Worm (Caenorhabditis elegans) whole organism, early embryonic: ENCODE data around the gene srh-18.

Experiments
- B0310.2 ChIP-seq: sonication (generic microtip); optimal IDR thresholded peaks from 2 replicates; lab custom pipeline; 2016; ENCODE audit warnings: mild to moderate bottlenecking, missing genetic modification characterization, missing compliant biosample characterization
- F13C5.2 ChIP-seq: sonication (generic microtip); optimal IDR thresholded peaks from 2 replicates; lab custom pipeline; 2017; ENCODE audit warnings: mild to moderate bottlenecking, missing genetic modification characterization, inconsistent platforms, missing compliant biosample characterization
- ama-1 ChIP-seq: fragments of 150-350 bp; optimal IDR thresholded peaks from 2 replicates; lab custom pipeline; 2014
- ceh-13 ChIP-seq: fragments of 200-800 bp; sonication (Bioruptor generic); optimal IDR thresholded peaks from 2 replicates; lab custom pipeline; 2018; ENCODE audit warnings: mild to moderate bottlenecking, missing genetic modification characterization, missing compliant biosample characterization
- ceh-36 ChIP-seq: sonication (generic microtip); optimal IDR thresholded peaks from 2 replicates; lab custom pipeline; 2016; ENCODE audit warnings: missing genetic modification characterization, inconsistent platforms, missing compliant biosample characterization
- ets-7 ChIP-seq: sonication (generic microtip); optimal IDR thresholded peaks from 2 replicates; lab custom pipeline; 2016; ENCODE audit warnings: missing genotype, missing genetic modification characterization, missing compliant biosample characterization
- flt-1 ChIP-seq: fragments of 200-800 bp; sonication (Bioruptor generic); IDR thresholded peaks from 2 replicates; pipeline ENCODE4 v1.3.6; 2022; ENCODE audit warnings: missing genetic modification characterization, missing compliant biosample characterization
- hmbx-1 ChIP-seq: sonication (generic microtip); optimal IDR thresholded peaks from 2 replicates; lab custom pipeline; 2016; ENCODE audit warnings: mild to moderate bottlenecking, missing genetic modification characterization, missing compliant biosample characterization
- hnd-1 ChIP-seq: sonication (generic microtip); optimal IDR thresholded peaks from 2 replicates; lab custom pipeline; 2016; ENCODE audit warnings: missing genetic modification characterization, missing compliant biosample characterization
- sea-1 ChIP-seq: fragments of 200-800 bp; sonication (Bioruptor generic); conservative IDR thresholded peaks from 2 replicates; pipeline ENCODE4 v1.3.6; 2022; ENCODE audit warnings: missing genetic modification characterization, missing compliant biosample characterization
- tbx-11 ChIP-seq: fragments of 200-800 bp; sonication (Bioruptor generic); IDR thresholded peaks from 2 replicates; pipeline ENCODE4 v1.3.6; 2022; ENCODE audit warnings: missing genetic modification characterization, missing compliant biosample characterization
- tbx-37 ChIP-seq: fragments of 200-800 bp; sonication (Bioruptor generic); conservative IDR thresholded peaks from 2 replicates; pipeline ENCODE4 v1.3.6; 2022; ENCODE audit warnings: missing genetic modification reagents, missing genetic modification characterization, missing compliant biosample characterization

DNA sequence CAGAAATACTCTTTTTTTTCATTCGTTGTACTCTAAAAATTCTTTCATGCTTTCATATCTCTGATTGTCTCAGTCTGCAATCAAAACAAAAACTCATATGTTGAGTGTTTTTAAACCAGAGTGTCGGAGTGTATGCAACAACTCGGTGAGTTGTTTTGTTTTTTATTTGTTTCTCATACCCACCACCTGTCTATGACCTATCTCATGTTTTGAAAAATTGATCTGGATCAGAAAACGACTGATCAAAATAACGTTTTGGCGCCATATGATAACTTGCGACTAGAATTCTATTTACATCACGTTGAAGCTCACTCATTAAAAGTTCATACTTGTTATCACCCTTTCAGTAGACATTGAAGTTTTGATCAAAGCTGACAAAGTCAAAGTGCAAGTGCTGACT lies 19.5 kb upstream of the srh-18 start:
- TF ChIP-seq B0310.2 (tag; lab: Kevin White, UChicago) (no peak), ama-1 (no peak), hmbx-1 (tag; lab: Kevin White, UChicago) (no peak), flt-1 (GFP tag; lab: Robert Waterston, UW) (no peak), F13C5.2 (tag; lab: Kevin White, UChicago) (no peak), ceh-36 (no peak), ceh-13 (no peak), hnd-1 (no peak), ets-7 (tag; lab: Kevin White, UChicago) (no peak), tbx-11 (no peak), sea-1 (GFP tag; lab: Robert Waterston, UW) (no peak), tbx-37 (GFP tag; lab: Robert Waterston, UW) (no peak)
